Worm (Caenorhabditis elegans) whole organism, early embryonic: ENCODE measurements around the gene btb-20.

Source experiments
- B0310.2 ChIP-seq: sonication (generic microtip); optimal IDR thresholded peaks from 2 replicates; lab custom pipeline; 2016; ENCODE audit warnings: mild to moderate bottlenecking, missing genetic modification characterization, missing compliant biosample characterization
- F13C5.2 ChIP-seq: sonication (generic microtip); optimal IDR thresholded peaks from 2 replicates; lab custom pipeline; 2017; ENCODE audit warnings: mild to moderate bottlenecking, missing genetic modification characterization, inconsistent platforms, missing compliant biosample characterization
- aly-1 ChIP-seq: sonication (generic microtip); optimal IDR thresholded peaks from 2 replicates; lab custom pipeline; 2016; ENCODE audit warnings: missing genetic modification characterization, missing compliant biosample characterization
- ama-1 ChIP-seq: fragments of 150-350 bp; optimal IDR thresholded peaks from 2 replicates; lab custom pipeline; 2014
- ceh-13 ChIP-seq: fragments of 200-800 bp; sonication (Bioruptor generic); optimal IDR thresholded peaks from 2 replicates; lab custom pipeline; 2018; ENCODE audit warnings: mild to moderate bottlenecking, missing genetic modification characterization, missing compliant biosample characterization
- ceh-36 ChIP-seq: sonication (generic microtip); optimal IDR thresholded peaks from 2 replicates; lab custom pipeline; 2016; ENCODE audit warnings: missing genetic modification characterization, inconsistent platforms, missing compliant biosample characterization
- ets-7 ChIP-seq: sonication (generic microtip); optimal IDR thresholded peaks from 2 replicates; lab custom pipeline; 2016; ENCODE audit warnings: missing genotype, missing genetic modification characterization, missing compliant biosample characterization
- flt-1 ChIP-seq: fragments of 200-800 bp; sonication (Bioruptor generic); IDR thresholded peaks from 2 replicates; pipeline ENCODE4 v1.3.6; 2022; ENCODE audit warnings: missing genetic modification characterization, missing compliant biosample characterization
- hmbx-1 ChIP-seq: sonication (generic microtip); optimal IDR thresholded peaks from 2 replicates; lab custom pipeline; 2016; ENCODE audit warnings: mild to moderate bottlenecking, missing genetic modification characterization, missing compliant biosample characterization
- hmg-4 ChIP-seq: fragments of 200-800 bp; sonication (Bioruptor generic); optimal IDR thresholded peaks from 2 replicates; lab custom pipeline; 2018; ENCODE audit warnings: mild to moderate bottlenecking, missing genetic modification characterization, missing compliant biosample characterization
- hnd-1 ChIP-seq: sonication (generic microtip); optimal IDR thresholded peaks from 2 replicates; lab custom pipeline; 2016; ENCODE audit warnings: missing genetic modification characterization, missing compliant biosample characterization
- pes-1 ChIP-seq: fragments of 200-800 bp; sonication (Bioruptor generic); IDR thresholded peaks from 2 replicates; pipeline ENCODE4 v1.3.6; 2022; ENCODE audit warnings: missing genetic modification reagents, missing genetic modification characterization, missing compliant biosample characterization
- scrt-1 ChIP-seq: fragments of 200-800 bp; sonication (Bioruptor generic); IDR thresholded peaks from 2 replicates; pipeline ENCODE4 v1.3.6; 2022; ENCODE audit warnings: missing genetic modification characterization, missing compliant biosample characterization
- sea-1 ChIP-seq: fragments of 200-800 bp; sonication (Bioruptor generic); conservative IDR thresholded peaks from 2 replicates; pipeline ENCODE4 v1.3.6; 2022; ENCODE audit warnings: missing genetic modification characterization, missing compliant biosample characterization
- tbx-11 ChIP-seq: fragments of 200-800 bp; sonication (Bioruptor generic); IDR thresholded peaks from 2 replicates; pipeline ENCODE4 v1.3.6; 2022; ENCODE audit warnings: missing genetic modification characterization, missing compliant biosample characterization
- tbx-37 ChIP-seq: fragments of 200-800 bp; sonication (Bioruptor generic); conservative IDR thresholded peaks from 2 replicates; pipeline ENCODE4 v1.3.6; 2022; ENCODE audit warnings: missing genetic modification reagents, missing genetic modification characterization, missing compliant biosample characterization
- tra-4 ChIP-seq: sonication (generic microtip); optimal IDR thresholded peaks from 2 replicates; lab custom pipeline; 2017; ENCODE audit warnings: missing genetic modification characterization, missing compliant biosample characterization

btb-20 gene

DNA sequence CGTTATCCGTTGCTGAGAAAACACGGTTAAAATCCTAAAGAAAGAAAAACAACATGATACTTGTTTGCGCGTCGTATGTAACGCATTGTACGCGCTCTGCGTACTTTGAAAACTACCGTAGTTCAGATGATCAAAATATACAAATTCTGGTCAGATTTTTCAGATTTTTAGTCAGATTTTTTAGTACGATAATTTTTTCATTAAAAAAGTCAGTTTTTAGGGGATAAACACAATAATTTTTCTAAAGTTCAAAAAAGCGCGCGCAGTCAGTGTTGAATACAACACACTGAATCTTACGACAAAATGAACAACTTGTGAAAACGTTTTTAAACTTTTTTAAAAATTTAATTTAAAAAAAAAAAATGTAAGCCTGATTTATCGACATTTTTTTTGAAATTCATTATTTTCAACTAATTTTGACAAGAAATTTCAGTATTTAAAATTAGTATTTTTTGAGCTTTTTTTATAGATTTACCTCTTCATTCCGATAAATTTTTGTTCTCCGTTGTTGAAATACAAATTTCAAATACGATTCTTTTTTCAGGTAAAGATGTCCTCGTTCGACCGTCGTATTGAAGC lies 412 bp upstream of the btb-20 start, which contains the start of gene pot-2:
Gene pot-2 (plus strand): TSS at position 529 of the 579 bp plus-strand sequence.
- TF ChIP-seq F13C5.2 (tag; lab: Kevin White, UChicago) (no peak), tbx-11 (no peak), hmg-4 (GFP tag; lab: Kevin White, UChicago) (no peak), ceh-13 (no peak), hmbx-1 (tag; lab: Kevin White, UChicago) (no peak)

DNA sequence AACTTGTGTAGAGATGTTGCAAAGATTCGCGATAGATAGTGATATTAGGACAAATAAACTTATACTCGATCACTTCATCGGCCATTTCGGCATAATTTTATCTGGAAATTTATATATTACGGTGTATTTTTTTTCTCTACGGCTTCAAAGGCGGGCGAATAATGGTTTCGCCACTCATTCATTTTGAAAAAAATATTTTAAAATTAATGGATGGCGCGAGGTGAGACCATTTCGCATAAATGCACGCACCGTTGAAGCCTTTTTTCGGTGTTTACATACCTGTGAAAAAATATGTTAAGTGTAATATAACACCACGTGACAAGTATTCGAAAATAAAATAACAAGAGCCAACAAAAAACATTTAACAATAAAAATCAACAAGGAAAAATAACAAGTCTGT lies 1.3 kb downstream of the btb-20 start, which contains the start of gene btb-19:
Gene btb-19 (minus strand): TSS at position 101 of the 400 bp plus-strand sequence.
- TF ChIP-seq flt-1 (GFP tag; lab: Robert Waterston, UW) (no peak), aly-1 (tag; lab: Kevin White, UChicago) (no peak), ceh-36 (tag; lab: Kevin White, UChicago) (no peak), ama-1 (lab: Kevin White, UChicago) (no peak), hnd-1 (tag; lab: Kevin White, UChicago) (no peak), pes-1 (no peak)

DNA sequence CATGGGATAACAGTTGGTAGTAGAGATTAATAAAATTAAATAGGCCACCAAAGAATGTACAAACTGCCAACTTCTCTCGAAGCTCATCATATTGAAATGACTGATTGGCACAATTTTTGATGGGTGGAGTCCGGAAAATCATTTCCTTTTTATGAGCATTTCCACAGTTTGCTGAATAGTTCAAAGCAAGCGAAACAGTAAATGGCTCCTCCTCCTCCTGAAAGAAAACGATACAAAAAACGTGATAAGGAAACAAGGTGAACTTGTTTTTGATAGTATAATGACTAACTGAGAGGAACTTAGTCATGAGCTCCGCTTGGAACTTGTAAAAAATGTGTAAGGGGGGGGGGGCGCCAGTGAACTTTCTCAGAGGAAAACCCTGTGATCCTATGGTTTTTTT lies 8.3 kb downstream of the btb-20 start, which contains the start of gene K10H10.9:
Gene K10H10.9 (minus strand): TSS at position 101 of the 400 bp plus-strand sequence.
- TF ChIP-seq ceh-36 (tag; lab: Kevin White, UChicago): no peak
- TF ChIP-seq B0310.2: no peak
- no peak for TF ChIP-seq ceh-13
- TF ChIP-seq flt-1 (GFP tag; lab: Robert Waterston, UW): no peak
- no peak for TF ChIP-seq aly-1 (tag; lab: Kevin White, UChicago)
- TF ChIP-seq hmbx-1 (tag; lab: Kevin White, UChicago): no peak
- no peak for TF ChIP-seq ets-7 (tag; lab: Kevin White, UChicago)
- TF ChIP-seq scrt-1 (GFP tag; lab: Robert Waterston, UW): no peak
- no peak for TF ChIP-seq F13C5.2 (tag; lab: Kevin White, UChicago)
- no peak for TF ChIP-seq tra-4 (tag; lab: Kevin White, UChicago)
- TF ChIP-seq pes-1: no peak
- TF ChIP-seq hnd-1 (tag; lab: Kevin White, UChicago): no peak
- no peak for TF ChIP-seq sea-1 (GFP tag; lab: Robert Waterston, UW)
- TF ChIP-seq hmg-4 (GFP tag; lab: Kevin White, UChicago): no peak
- TF ChIP-seq tbx-11: no peak
- no peak for TF ChIP-seq tbx-37 (GFP tag; lab: Robert Waterston, UW)

DNA sequence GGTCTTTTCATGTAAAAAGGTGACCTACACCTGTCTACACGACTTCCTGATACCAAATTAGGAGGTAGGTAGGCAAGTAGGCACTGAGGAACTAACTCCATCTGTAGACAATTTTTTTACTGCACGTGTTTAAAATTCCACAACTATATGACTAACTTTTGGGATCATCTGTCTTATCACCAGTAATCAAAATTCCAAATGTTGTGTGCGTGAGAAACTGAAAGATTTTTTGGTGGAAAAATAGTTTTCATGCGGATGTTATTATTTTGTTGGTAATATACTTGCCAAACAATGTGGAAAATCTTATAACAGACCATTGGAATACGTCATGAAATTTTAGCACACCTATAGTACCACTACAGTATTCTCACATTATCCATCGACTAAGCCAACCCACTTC lies 12.1 kb downstream of the btb-20 start, which contains the start of gene K10H10.13:
Gene K10H10.13 (minus strand): TSS at position 101 of the 400 bp plus-strand sequence.
- TF ChIP-seq pes-1 (no peak), aly-1 (tag; lab: Kevin White, UChicago) (no peak), hmg-4 (GFP tag; lab: Kevin White, UChicago) (no peak), F13C5.2 (tag; lab: Kevin White, UChicago) (no peak), scrt-1 (GFP tag; lab: Robert Waterston, UW) (no peak), ceh-36 (tag; lab: Kevin White, UChicago) (no peak), tbx-11 (no peak), ama-1 (lab: Kevin White, UChicago) (no peak)

DNA sequence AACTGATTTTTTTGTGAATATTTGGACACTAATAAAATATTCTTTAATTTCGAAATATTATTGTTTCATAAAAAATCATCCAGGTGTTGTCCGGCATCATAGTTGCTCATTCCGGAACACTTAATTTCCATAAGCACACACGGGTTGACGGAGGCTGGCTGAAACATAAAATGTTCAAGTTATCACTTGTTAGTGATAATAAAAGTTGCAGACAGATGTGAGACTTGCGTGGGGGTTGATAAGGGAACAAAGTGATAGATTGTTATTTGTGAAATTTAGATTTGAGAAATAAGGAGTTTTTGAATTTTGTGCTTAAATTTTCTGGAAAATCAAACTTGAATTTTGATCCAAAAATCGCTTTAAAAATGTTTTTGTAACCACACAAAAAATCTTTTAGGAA lies 13.2 kb downstream of the btb-20 start:
- TF ChIP-seq hmg-4 (GFP tag; lab: Kevin White, UChicago): no peak

DNA sequence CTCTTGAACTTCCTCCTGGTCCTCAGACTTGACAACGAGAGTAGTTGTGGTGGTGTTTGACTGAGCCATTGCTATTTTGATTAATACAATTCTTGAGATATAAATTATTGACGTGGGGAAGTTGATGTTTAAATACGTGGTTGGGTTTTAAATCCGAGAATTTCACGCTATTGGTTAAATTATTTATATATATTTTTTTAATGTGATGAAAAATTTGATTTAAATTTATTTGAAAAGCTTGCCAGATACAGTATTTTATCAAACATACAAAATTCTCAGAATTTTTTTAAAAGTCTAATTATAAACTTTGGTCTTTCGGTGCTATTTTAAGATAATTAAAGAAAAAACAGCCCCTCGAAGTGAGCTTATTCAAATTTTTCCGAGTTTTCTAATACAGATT lies 15.8 kb downstream of the btb-20 start, which contains the start of the genes K10H10.7 and K10H10.10:
Gene K10H10.7 (minus strand): TSS at position 101 of the 400 bp plus-strand sequence.
Gene K10H10.10 (plus strand): TSS at position 204 of the 400 bp plus-strand sequence.
- no peak for TF ChIP-seq tbx-37 (GFP tag; lab: Robert Waterston, UW)
- TF ChIP-seq scrt-1 (GFP tag; lab: Robert Waterston, UW): no peak
- no peak for TF ChIP-seq ama-1 (lab: Kevin White, UChicago)
- TF ChIP-seq tra-4 (tag; lab: Kevin White, UChicago): no peak
- TF ChIP-seq F13C5.2 (tag; lab: Kevin White, UChicago): no peak
- TF ChIP-seq flt-1 (GFP tag; lab: Robert Waterston, UW): no peak
- TF ChIP-seq ets-7 (tag; lab: Kevin White, UChicago): no peak
- TF ChIP-seq hnd-1 (tag; lab: Kevin White, UChicago): no peak
- no peak for TF ChIP-seq pes-1
- TF ChIP-seq ceh-36 (tag; lab: Kevin White, UChicago): no peak
- no peak for TF ChIP-seq sea-1 (GFP tag; lab: Robert Waterston, UW)
- TF ChIP-seq B0310.2: no peak
- no peak for TF ChIP-seq hmg-4 (GFP tag; lab: Kevin White, UChicago)
- no peak for TF ChIP-seq tbx-11
- no peak for TF ChIP-seq ceh-13
- TF ChIP-seq hmbx-1 (tag; lab: Kevin White, UChicago): no peak
- no peak for TF ChIP-seq aly-1 (tag; lab: Kevin White, UChicago)

DNA sequence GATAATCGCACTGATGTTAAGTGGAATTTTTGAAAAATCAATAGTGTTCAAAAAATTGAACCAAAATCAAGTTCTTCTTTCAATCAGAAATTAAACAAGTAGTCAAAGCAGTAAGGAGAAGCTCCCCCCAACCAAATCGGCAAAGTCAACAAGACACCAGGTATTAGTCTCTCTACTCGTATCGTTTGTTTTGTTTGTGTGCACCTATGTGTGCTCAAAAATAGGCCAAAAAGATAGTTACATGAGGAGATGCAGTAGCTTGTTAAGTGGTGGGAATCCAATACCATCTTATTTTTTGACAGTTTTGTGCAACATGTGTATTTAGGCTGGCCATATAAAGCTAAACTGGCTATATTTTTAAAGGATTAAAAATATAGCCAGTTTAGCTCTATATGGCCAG lies 17.1 kb downstream of the btb-20 start, which contains the start of gene K10H10.12:
Gene K10H10.12 (minus strand): TSS at position 101 of the 400 bp plus-strand sequence.
- TF ChIP-seq B0310.2 (no peak), tra-4 (tag; lab: Kevin White, UChicago) (no peak), ceh-13 (no peak), flt-1 (GFP tag; lab: Robert Waterston, UW) (no peak), ets-7 (tag; lab: Kevin White, UChicago) (no peak), ceh-36 (tag; lab: Kevin White, UChicago) (no peak), hnd-1 (tag; lab: Kevin White, UChicago) (no peak), aly-1 (tag; lab: Kevin White, UChicago) (no peak), hmg-4 (GFP tag; lab: Kevin White, UChicago) (no peak), scrt-1 (GFP tag; lab: Robert Waterston, UW) (no peak)
